Worm (Caenorhabditis elegans) whole organism, L3 larva: ENCODE measurements around the gene msp-51.

ENCODE experiments used
- elt-1 ChIP-seq: fragments of 150-350 bp; optimal IDR thresholded peaks from 2 replicates; lab custom pipeline; 2014; ENCODE audit warnings: missing biosample characterization, missing genetic modification characterization
- fos-1 ChIP-seq: fragments of 150-350 bp; optimal IDR thresholded peaks from 2 replicates; lab custom pipeline; 2014; ENCODE audit warnings: missing biosample characterization, missing genetic modification characterization
- nhr-77 ChIP-seq: fragments of 150-350 bp; optimal IDR thresholded peaks from 2 replicates; lab custom pipeline; 2014; ENCODE audit warnings: missing biosample characterization, missing genetic modification characterization
- snpc-4 ChIP-seq: fragments of 150-350 bp; optimal IDR thresholded peaks from 2 replicates; lab custom pipeline; 2014; ENCODE audit warnings: missing biosample characterization, missing genetic modification characterization
- unc-39 ChIP-seq: sonication (generic microtip); optimal IDR thresholded peaks from 4 replicates; lab custom pipeline; 2017; ENCODE audit warnings: missing biosample characterization, missing genetic modification characterization
- zag-1 ChIP-seq: fragments of 150-350 bp; optimal IDR thresholded peaks from 2 replicates; lab custom pipeline; 2014; ENCODE audit warnings: missing biosample characterization, missing genetic modification characterization

DNA sequence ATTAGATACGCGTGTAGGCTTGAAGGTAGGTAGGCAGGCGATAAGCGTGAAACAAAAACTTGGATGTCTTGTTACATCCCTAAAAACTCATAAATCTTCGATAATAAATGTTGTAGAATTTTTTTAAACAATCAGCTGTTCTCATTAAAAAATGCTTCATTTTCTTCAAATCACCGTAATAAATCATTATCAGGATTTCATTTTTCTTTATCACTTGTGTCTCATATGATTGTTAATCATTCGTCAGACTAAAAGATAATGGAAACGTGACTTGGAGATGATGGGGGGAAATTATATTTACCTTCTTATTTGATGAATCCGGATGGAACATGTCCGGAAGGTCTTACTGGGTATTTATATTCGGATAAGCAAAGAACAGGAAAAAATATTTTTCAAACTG is 38.3 kb upstream of the msp-51 start:
- TF ChIP-seq snpc-4 (tag; lab: Kevin White, UChicago): no peak
- TF ChIP-seq elt-1 (tag; lab: Kevin White, UChicago): no peak
- TF ChIP-seq unc-39 (tag; lab: Kevin White, UChicago): no peak
- TF ChIP-seq fos-1 (tag; lab: Kevin White, UChicago): no peak
- no peak for TF ChIP-seq zag-1 (tag; lab: Kevin White, UChicago)
- TF ChIP-seq nhr-77 (tag; lab: Kevin White, UChicago): no peak
